Fruit fly (Drosophila melanogaster): ENCODE measurements around the gene Nepl8.

DNA sequence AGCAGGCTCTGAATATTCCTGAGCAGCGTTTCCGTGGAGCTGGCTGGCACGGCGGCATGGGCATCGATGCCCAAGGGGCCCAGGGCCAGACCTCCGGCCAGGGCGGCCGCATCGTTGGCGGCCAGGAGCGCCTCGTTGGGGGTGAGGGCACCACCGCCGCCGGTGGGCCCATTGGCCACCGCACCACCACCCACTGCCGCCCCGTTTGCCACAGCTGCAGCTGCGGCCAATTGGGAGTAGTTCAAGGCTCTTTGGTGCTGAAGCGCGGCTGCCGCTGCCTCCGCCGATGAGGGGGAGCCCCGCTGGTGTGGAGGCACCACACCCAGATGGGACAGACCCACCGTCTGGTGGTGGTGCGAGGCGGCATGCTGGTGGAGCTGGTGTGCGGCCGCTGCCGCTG, 15.8 kb upstream of the Nepl8 start:
- TF ChIP-seq CG8478 (optimal IDR thresholded peaks at IDR 0.05) (no peak), CTCF (optimal IDR thresholded peaks at IDR 0.05) (no peak)

Measured in S2 (cell line).